Worm (Caenorhabditis elegans): ENCODE data around the gene mma-1.

- TF ChIP-seq scrt-1 (GFP tag; IDR thresholded peaks at IDR 0.05) (peak; percentile 71), F13C5.2 (tag; optimal IDR thresholded peaks at IDR 0.05) (peak; percentile 85)
Observed at ce11 chrV:12596795-12597194, 699 bp upstream of the mma-1 start.
